Worm (Caenorhabditis elegans) whole organism, L1 larva: ENCODE measurements around the gene swt-4.
A peak's percentile ranks its signal among the peaks of the same experiment; 100 is the strongest.

Experiments
- C04F5.9 ChIP-seq: sonication (generic microtip); optimal IDR thresholded peaks from 2 replicates; lab custom pipeline; 2016; ENCODE audit warnings: missing genetic modification characterization, missing compliant biosample characterization
- C34B4.2 ChIP-seq: sonication (generic microtip); optimal IDR thresholded peaks from 2 replicates; lab custom pipeline; 2017; ENCODE audit warnings: mild to moderate bottlenecking, missing genetic modification characterization, missing compliant biosample characterization
- F16B12.6 ChIP-seq: fragments of 150-350 bp; optimal IDR thresholded peaks from 2 replicates; lab custom pipeline; 2014; ENCODE audit warnings: missing biosample characterization, missing genetic modification characterization
- Y116A8C.19 ChIP-seq: sonication (generic microtip); optimal IDR thresholded peaks from 2 replicates; lab custom pipeline; 2016; ENCODE audit warnings: missing compliant biosample characterization, missing genetic modification characterization, borderline replicate concordance
- aha-1 ChIP-seq: fragments of 150-350 bp; optimal IDR thresholded peaks from 2 replicates; lab custom pipeline; 2014; ENCODE audit warnings: missing biosample characterization, missing genetic modification characterization
- aly-2 ChIP-seq: fragments of 150-350 bp; optimal IDR thresholded peaks from 2 replicates; lab custom pipeline; 2014; ENCODE audit warnings: missing biosample characterization, missing genetic modification characterization
- ama-1 ChIP-seq: fragments of 150-350 bp; optimal IDR thresholded peaks from 2 replicates; lab custom pipeline; 2014
- ceh-63 ChIP-seq: fragments of 200-800 bp; sonication (Bioruptor generic); optimal IDR thresholded peaks from 2 replicates; lab custom pipeline; 2018; ENCODE audit warnings: mild to moderate bottlenecking, missing genetic modification characterization, missing compliant biosample characterization
- ceh-82 ChIP-seq, 3 experiments: fragments of 150-350 bp in 1 of 3; sonication (generic microtip) in 2 of 3; optimal IDR thresholded peaks; 2 replicates each; lab custom pipeline; 2014 to 2017; ENCODE audit warnings: missing biosample characterization in 3 of 3, missing genetic modification characterization in 3 of 3
- dpl-1 ChIP-seq, 3 experiments: fragments of 150-350 bp in 2 of 3; sonication (generic microtip) in 1 of 3; optimal IDR thresholded peaks; 2 replicates each; lab custom pipeline; 2014 to 2017; ENCODE audit warnings: missing biosample characterization in 3 of 3, missing genetic modification characterization in 3 of 3, missing genetic modification reagents in 3 of 3
- dsc-1 ChIP-seq: sonication (generic microtip); optimal IDR thresholded peaks from 2 replicates; lab custom pipeline; 2016; ENCODE audit warnings: mild to moderate bottlenecking, missing genetic modification characterization, missing compliant biosample characterization
- efl-3 ChIP-seq: fragments of 200-800 bp; sonication (Bioruptor generic); optimal IDR thresholded peaks from 2 replicates; lab custom pipeline; 2018; ENCODE audit warnings: mild to moderate bottlenecking, missing genetic modification characterization, missing compliant biosample characterization
- egl-13 ChIP-seq: sonication (generic microtip); optimal IDR thresholded peaks from 2 replicates; lab custom pipeline; 2016; ENCODE audit warnings: missing genotype, missing genetic modification reagents, missing genetic modification characterization, missing compliant biosample characterization
- egl-27 ChIP-seq, 2 experiments: fragments of 150-350 bp in 1 of 2; sonication (generic microtip); optimal IDR thresholded peaks; 3 replicates each; lab custom pipeline; 2017 to 2018; ENCODE audit warnings: missing biosample characterization in 2 of 2, missing genetic modification characterization in 2 of 2, missing genetic modification reagents in 2 of 2
- elt-3 ChIP-seq, 6 experiments: fragments of 150-350 bp in 1 of 6; sonication (generic microtip); optimal IDR thresholded peaks; 2 replicates each; lab custom pipeline; 2017 to 2018; ENCODE audit warnings: missing biosample characterization in 6 of 6, missing genetic modification characterization in 6 of 6, inconsistent platforms in 1 of 6
- ets-5 ChIP-seq: fragments of 200-800 bp; sonication (Bioruptor generic); IDR thresholded peaks from 2 replicates; pipeline ENCODE4 v1.3.6; 2022; ENCODE audit warnings: missing genetic modification characterization, missing compliant biosample characterization
- fkh-10 ChIP-seq: sonication (generic microtip); optimal IDR thresholded peaks from 2 replicates; lab custom pipeline; 2017; ENCODE audit warnings: missing biosample characterization, missing genetic modification reagents, missing genetic modification characterization
- fkh-8 ChIP-seq: sonication (generic microtip); optimal IDR thresholded peaks from 2 replicates; lab custom pipeline; 2016; ENCODE audit warnings: mild to moderate bottlenecking, missing genetic modification characterization, missing compliant biosample characterization
- fos-1 ChIP-seq: fragments of 150-350 bp; optimal IDR thresholded peaks from 2 replicates; lab custom pipeline; 2014; ENCODE audit warnings: missing biosample characterization, missing genetic modification characterization
- grh-1 ChIP-seq: fragments of 200-800 bp; sonication (Bioruptor generic); IDR thresholded peaks from 2 replicates; pipeline ENCODE4 v1.3.6; 2022; ENCODE audit warnings: missing genetic modification reagents, missing genetic modification characterization, missing compliant biosample characterization
- hlh-4 ChIP-seq: sonication (generic microtip); optimal IDR thresholded peaks from 2 replicates; lab custom pipeline; 2016; ENCODE audit warnings: mild to moderate bottlenecking, missing genetic modification characterization, missing compliant biosample characterization
- hpl-2 ChIP-seq: fragments of 150-350 bp; optimal IDR thresholded peaks from 2 replicates; lab custom pipeline; 2014; ENCODE audit warnings: missing biosample characterization, missing genetic modification reagents, missing genetic modification characterization
- isw-1 ChIP-seq: fragments of 200-800 bp; sonication (Bioruptor generic); IDR thresholded peaks from 2 replicates; pipeline ENCODE4 v1.3.6; 2022; ENCODE audit warnings: missing genetic modification characterization, missing compliant biosample characterization
- jun-1 ChIP-seq: fragments of 150-350 bp; optimal IDR thresholded peaks from 2 replicates; lab custom pipeline; 2014; ENCODE audit warnings: missing biosample characterization, missing genetic modification reagents, missing genetic modification characterization
- lin-13 ChIP-seq: fragments of 150-350 bp; optimal IDR thresholded peaks from 2 replicates; lab custom pipeline; 2014; ENCODE audit warnings: missing biosample characterization, missing genetic modification reagents, missing genetic modification characterization
- lin-14 ChIP-seq: fragments of 200-800 bp; sonication (Bioruptor generic); optimal IDR thresholded peaks from 2 replicates; lab custom pipeline; 2018; ENCODE audit warnings: mild to moderate bottlenecking, missing genetic modification characterization, moderate library complexity, missing compliant biosample characterization
- lin-35 ChIP-seq, 2 experiments: fragments of 150-350 bp; optimal IDR thresholded peaks; 2 replicates each; lab custom pipeline; 2014; ENCODE audit warnings: missing biosample characterization in 2 of 2, missing genetic modification characterization in 2 of 2, missing genetic modification reagents in 2 of 2
- lin-39 ChIP-seq: fragments of 150-350 bp; optimal IDR thresholded peaks from 2 replicates; lab custom pipeline; 2014; ENCODE audit warnings: missing biosample characterization, missing genetic modification reagents, missing genetic modification characterization
- mab-9 ChIP-seq: fragments of 200-800 bp; sonication (Bioruptor generic); IDR thresholded peaks from 2 replicates; pipeline ENCODE4 v1.3.6; 2022; ENCODE audit warnings: missing genetic modification reagents, missing genetic modification characterization, missing compliant biosample characterization
- mdl-1 ChIP-seq, 2 experiments: fragments of 150-350 bp; optimal IDR thresholded peaks; 2 replicates each; lab custom pipeline; 2014 to 2017; ENCODE audit warnings: missing biosample characterization in 2 of 2, missing genetic modification characterization in 2 of 2, inconsistent platforms in 1 of 2
- nhr-12 ChIP-seq: sonication (generic microtip); optimal IDR thresholded peaks from 2 replicates; lab custom pipeline; 2017; ENCODE audit warnings: missing biosample characterization, missing genetic modification characterization
- nhr-237 ChIP-seq: fragments of 150-350 bp; optimal IDR thresholded peaks from 2 replicates; lab custom pipeline; 2014; ENCODE audit warnings: missing biosample characterization, missing genetic modification characterization
- nhr-71 ChIP-seq: sonication (generic microtip); optimal IDR thresholded peaks from 2 replicates; lab custom pipeline; 2016; ENCODE audit warnings: mild to moderate bottlenecking, missing genetic modification characterization, moderate library complexity, missing compliant biosample characterization
- nhr-76 ChIP-seq: sonication (generic microtip); optimal IDR thresholded peaks from 2 replicates; lab custom pipeline; 2017; ENCODE audit warnings: missing biosample characterization, missing genetic modification characterization
- nhr-77 ChIP-seq: fragments of 150-350 bp; optimal IDR thresholded peaks from 2 replicates; lab custom pipeline; 2014; ENCODE audit warnings: missing biosample characterization, missing genetic modification characterization
- nhr-84 ChIP-seq: sonication (generic microtip); optimal IDR thresholded peaks from 2 replicates; lab custom pipeline; 2017; ENCODE audit warnings: missing biosample characterization, missing genetic modification characterization
- nhr-90 ChIP-seq: sonication (generic microtip); optimal IDR thresholded peaks from 2 replicates; lab custom pipeline; 2016; ENCODE audit warnings: mild to moderate bottlenecking, missing genetic modification characterization, missing compliant biosample characterization; ENCODE audit not compliant: poor library complexity
- pag-3 ChIP-seq: sonication (generic microtip); optimal IDR thresholded peaks from 2 replicates; lab custom pipeline; 2017; ENCODE audit warnings: missing genetic modification characterization, mild to moderate bottlenecking, missing compliant biosample characterization, antibody characterized with exemption, borderline replicate concordance; ENCODE audit not compliant: insufficient read depth
- pax-3 ChIP-seq: fragments of 200-800 bp; sonication (Bioruptor generic); optimal IDR thresholded peaks from 2 replicates; lab custom pipeline; 2018; ENCODE audit warnings: mild to moderate bottlenecking, missing genetic modification characterization, moderate library complexity, missing compliant biosample characterization
- pqm-1 ChIP-seq: sonication (generic microtip); optimal IDR thresholded peaks from 3 replicates; lab custom pipeline; 2017; ENCODE audit warnings: missing biosample characterization, missing genetic modification characterization
- skn-1 ChIP-seq: fragments of 150-350 bp; optimal IDR thresholded peaks from 2 replicates; lab custom pipeline; 2014; ENCODE audit warnings: missing biosample characterization, missing genetic modification characterization
- snu-23 ChIP-seq: sonication (generic microtip); optimal IDR thresholded peaks from 2 replicates; lab custom pipeline; 2016; ENCODE audit warnings: missing genetic modification characterization, missing compliant biosample characterization
- sptf-1 ChIP-seq: fragments of 150-350 bp; optimal IDR thresholded peaks from 2 replicates; lab custom pipeline; 2014; ENCODE audit warnings: missing biosample characterization, missing genetic modification characterization
- swsn-7 ChIP-seq: sonication (generic microtip); optimal IDR thresholded peaks from 2 replicates; lab custom pipeline; 2016; ENCODE audit warnings: missing genetic modification characterization, missing compliant biosample characterization
- unc-130 ChIP-seq: fragments of 150-350 bp; optimal IDR thresholded peaks from 2 replicates; lab custom pipeline; 2017; ENCODE audit warnings: missing biosample characterization, missing genetic modification characterization, inconsistent platforms
- unc-30 ChIP-seq: sonication (generic microtip); optimal IDR thresholded peaks from 2 replicates; lab custom pipeline; 2017; ENCODE audit warnings: missing biosample characterization, missing genetic modification characterization
- unc-62 ChIP-seq: fragments of 150-350 bp; optimal IDR thresholded peaks from 2 replicates; lab custom pipeline; 2014; ENCODE audit warnings: missing biosample characterization, missing genetic modification reagents, missing genetic modification characterization
- unc-86 ChIP-seq: sonication (generic microtip); optimal IDR thresholded peaks from 2 replicates; lab custom pipeline; 2016; ENCODE audit warnings: missing genetic modification characterization, missing compliant biosample characterization
- unc-98 ChIP-seq: fragments of 200-800 bp; sonication (Bioruptor generic); IDR thresholded peaks from 2 replicates; pipeline ENCODE4 v1.3.6; 2022; ENCODE audit warnings: missing genetic modification characterization, missing compliant biosample characterization
- vab-15 ChIP-seq: sonication (generic microtip); optimal IDR thresholded peaks from 2 replicates; lab custom pipeline; 2017; ENCODE audit warnings: missing genotype, mild to moderate bottlenecking, missing genetic modification characterization, missing compliant biosample characterization
- xbp-1 ChIP-seq: sonication (generic microtip); optimal IDR thresholded peaks from 2 replicates; lab custom pipeline; 2016; ENCODE audit warnings: missing genetic modification characterization, missing compliant biosample characterization
- zag-1 ChIP-seq: fragments of 150-350 bp; optimal IDR thresholded peaks from 2 replicates; lab custom pipeline; 2014; ENCODE audit warnings: missing biosample characterization, missing genetic modification characterization
- zip-4 ChIP-seq: fragments of 200-800 bp; sonication (Bioruptor generic); optimal IDR thresholded peaks from 2 replicates; lab custom pipeline; 2018; ENCODE audit warnings: mild to moderate bottlenecking, missing genetic modification characterization, moderate library complexity, missing compliant biosample characterization
- ztf-4 ChIP-seq: fragments of 150-350 bp; optimal IDR thresholded peaks from 2 replicates; lab custom pipeline; 2014; ENCODE audit warnings: missing biosample characterization, missing genetic modification characterization

swt-4 gene

ce11 chrIII:10628360-10628759 lies 583 bp downstream of the swt-4 start:
- peak; percentile 2 for TF ChIP-seq xbp-1
- no peak for TF ChIP-seq grh-1
- TF ChIP-seq elt-3 (tag; optimal IDR thresholded peaks at IDR 0.05; lab: Kevin White, UChicago) = no peak
- TF ChIP-seq mdl-1 (tag; optimal IDR thresholded peaks at IDR 0.05; lab: Kevin White, UChicago) = peak in 1 of 2 experiments; percentile 58
- TF ChIP-seq lin-39 (tag; lab: Kevin White, UChicago) = no peak
- TF ChIP-seq swsn-7 (tag; lab: Kevin White, UChicago) = peak; percentile 68
- TF ChIP-seq fkh-8 (tag; lab: Kevin White, UChicago) = no peak
- no peak for TF ChIP-seq efl-3 (GFP tag; lab: Kevin White, UChicago)
- TF ChIP-seq ceh-82 (tag; optimal IDR thresholded peaks at IDR 0.05; lab: Kevin White, UChicago) = peak in 1 of 3 experiments; percentile 18
- TF ChIP-seq pag-3 (tag; lab: Kevin White, UChicago) = no peak
- no peak for TF ChIP-seq nhr-76 (tag; lab: Kevin White, UChicago)
- TF ChIP-seq unc-130 (tag; lab: Kevin White, UChicago) = no peak
- no peak for TF ChIP-seq zag-1 (tag; lab: Kevin White, UChicago)
- TF ChIP-seq hlh-4 (tag; lab: Kevin White, UChicago) = no peak
- TF ChIP-seq C04F5.9 = no peak
- no peak for TF ChIP-seq unc-98 (GFP tag; lab: Robert Waterston, UW)
- TF ChIP-seq C34B4.2 (tag; lab: Kevin White, UChicago) = no peak
- TF ChIP-seq ceh-63 = no peak
- no peak for TF ChIP-seq unc-30 (tag; lab: Kevin White, UChicago)
- TF ChIP-seq egl-13 (tag; lab: Kevin White, UChicago) = no peak
- no peak for TF ChIP-seq mab-9
- TF ChIP-seq pqm-1 = no peak
- no peak for TF ChIP-seq zip-4 (GFP tag; lab: Kevin White, UChicago)
- TF ChIP-seq F16B12.6 (tag; lab: Kevin White, UChicago) = no peak
- TF ChIP-seq unc-62 = no peak
- TF ChIP-seq aha-1 (tag; lab: Kevin White, UChicago) = no peak
- peak; percentile 26 to 43 for TF ChIP-seq lin-35 (GFP tag; optimal IDR thresholded peaks at IDR 0.05; lab: Kevin White, UChicago)
- no peak for TF ChIP-seq ztf-4 (tag; lab: Kevin White, UChicago)
- no peak for TF ChIP-seq ama-1 (lab: Kevin White, UChicago)
- no peak for TF ChIP-seq nhr-77
- TF ChIP-seq dpl-1 (GFP tag; optimal IDR thresholded peaks at IDR 0.05; lab: Kevin White, UChicago) = peak in 2 of 3 experiments; percentile 39 to 42
- TF ChIP-seq sptf-1 = no peak
- no peak for TF ChIP-seq hpl-2 (GFP tag; lab: Kevin White, UChicago)
- no peak for TF ChIP-seq egl-27 (tag; optimal IDR thresholded peaks at IDR 0.05; lab: Kevin White, UChicago)
- peak; percentile 75 for TF ChIP-seq nhr-71 (tag; lab: Kevin White, UChicago)
- TF ChIP-seq lin-14 = peak; percentile 75
- TF ChIP-seq nhr-12 (tag; lab: Kevin White, UChicago) = no peak
- no peak for TF ChIP-seq pax-3 (tag; lab: Kevin White, UChicago)
- TF ChIP-seq fos-1 = no peak
- TF ChIP-seq vab-15 (tag; lab: Kevin White, UChicago) = no peak
- peak; percentile 45 for TF ChIP-seq nhr-90 (tag; lab: Kevin White, UChicago)
- peak; percentile 38 for TF ChIP-seq dsc-1 (tag; lab: Kevin White, UChicago)
- no peak for TF ChIP-seq aly-2
- TF ChIP-seq skn-1 (tag; lab: Kevin White, UChicago) = peak; percentile 31
- no peak for TF ChIP-seq Y116A8C.19
- TF ChIP-seq fkh-10 = no peak
- TF ChIP-seq unc-86 (tag; lab: Kevin White, UChicago) = no peak
- no peak for TF ChIP-seq lin-13 (GFP tag; lab: Kevin White, UChicago)
- TF ChIP-seq isw-1 = no peak
- no peak for TF ChIP-seq ets-5 (GFP tag; lab: Robert Waterston, UW)
- TF ChIP-seq nhr-84 = no peak
- peak; percentile 59 for TF ChIP-seq snu-23 (GFP tag; lab: Kevin White, UChicago)
- TF ChIP-seq jun-1 (tag; lab: Kevin White, UChicago) = peak; percentile 0
- TF ChIP-seq nhr-237 (tag; lab: Kevin White, UChicago) = no peak
